Worm (Caenorhabditis elegans) whole organism, L3 larva: Measurements from ENCODE around the gene fbxa-138.
"Not testable (repeated sequence)": the region's sequence is repeated elsewhere in the genome, so short reads cannot be mapped to it uniquely, and the experiment has no call there.

Source experiments
- R02D3.7 ChIP-seq: fragments of 150-350 bp; optimal IDR thresholded peaks from 2 replicates; lab custom pipeline; 2014; ENCODE audit warnings: missing biosample characterization, missing genetic modification characterization
- ama-1 ChIP-seq: fragments of 150-350 bp; optimal IDR thresholded peaks from 2 replicates; lab custom pipeline; 2018
- ceh-28 ChIP-seq: fragments of 150-350 bp; optimal IDR thresholded peaks from 2 replicates; lab custom pipeline; 2014; ENCODE audit warnings: missing biosample characterization, missing genetic modification reagents, missing genetic modification characterization
- daf-12 ChIP-seq: fragments of 150-350 bp; optimal IDR thresholded peaks from 2 replicates; lab custom pipeline; 2014; ENCODE audit warnings: missing biosample characterization, missing genetic modification reagents, missing genetic modification characterization
- egl-27 ChIP-seq: sonication (generic microtip); optimal IDR thresholded peaks from 4 replicates; lab custom pipeline; 2017; ENCODE audit warnings: missing biosample characterization, missing genetic modification reagents, missing genetic modification characterization
- egl-5 ChIP-seq: fragments of 150-350 bp; optimal IDR thresholded peaks from 2 replicates; lab custom pipeline; 2017; ENCODE audit warnings: missing biosample characterization, missing genetic modification reagents, missing genetic modification characterization, inconsistent platforms
- elt-1 ChIP-seq: fragments of 150-350 bp; optimal IDR thresholded peaks from 2 replicates; lab custom pipeline; 2014; ENCODE audit warnings: missing biosample characterization, missing genetic modification characterization
- elt-2 ChIP-seq: sonication (generic microtip); optimal IDR thresholded peaks from 2 replicates; lab custom pipeline; 2016; ENCODE audit warnings: missing genetic modification reagents, mild to moderate bottlenecking, missing genetic modification characterization, missing compliant biosample characterization
- elt-3 ChIP-seq, 3 experiments: fragments of 150-350 bp in 1 of 3; sonication (generic microtip) in 2 of 3; optimal IDR thresholded peaks; 2 replicates in 2 of 3; 4 replicates in 1 of 3; lab custom pipeline; 2014 to 2017; ENCODE audit warnings: missing biosample characterization in 3 of 3, missing genetic modification characterization in 3 of 3
- eor-1 ChIP-seq, 2 experiments: fragments of 150-350 bp; optimal IDR thresholded peaks; 2 replicates each; lab custom pipeline; 2014 to 2018; ENCODE audit warnings: missing biosample characterization in 2 of 2, missing genetic modification characterization in 2 of 2
- fkh-10 ChIP-seq: sonication (generic microtip); optimal IDR thresholded peaks from 2 replicates; lab custom pipeline; 2017; ENCODE audit warnings: missing biosample characterization, missing genetic modification reagents, missing genetic modification characterization
- fkh-2 ChIP-seq: fragments of 150-350 bp; optimal IDR thresholded peaks from 2 replicates; lab custom pipeline; 2014; ENCODE audit warnings: missing biosample characterization, missing genetic modification reagents, missing genetic modification characterization
- hmg-11 ChIP-seq: sonication (generic microtip); optimal IDR thresholded peaks from 2 replicates; lab custom pipeline; 2016; ENCODE audit warnings: missing genetic modification characterization, missing compliant biosample characterization
- jun-1 ChIP-seq: fragments of 150-350 bp; optimal IDR thresholded peaks from 2 replicates; lab custom pipeline; 2014; ENCODE audit warnings: missing biosample characterization, missing genetic modification reagents, missing genetic modification characterization
- lin-15B ChIP-seq: fragments of 150-350 bp; optimal IDR thresholded peaks from 2 replicates; lab custom pipeline; 2014; ENCODE audit warnings: missing biosample characterization, missing genetic modification characterization
- lsy-12 ChIP-seq: sonication (generic microtip); optimal IDR thresholded peaks from 2 replicates; lab custom pipeline; 2016; ENCODE audit warnings: mild to moderate bottlenecking, missing genetic modification characterization, missing compliant biosample characterization
- mdl-1 ChIP-seq: fragments of 150-350 bp; optimal IDR thresholded peaks from 2 replicates; lab custom pipeline; 2014; ENCODE audit warnings: missing biosample characterization, missing genetic modification characterization
- mml-1 ChIP-seq: fragments of 150-350 bp; sonication (generic microtip); optimal IDR thresholded peaks from 3 replicates; lab custom pipeline; 2014; ENCODE audit warnings: missing biosample characterization, missing genetic modification characterization
- nhr-12 ChIP-seq: fragments of 150-350 bp; optimal IDR thresholded peaks from 2 replicates; lab custom pipeline; 2014; ENCODE audit warnings: missing biosample characterization, missing genetic modification characterization
- nhr-23 ChIP-seq: fragments of 150-350 bp; optimal IDR thresholded peaks from 2 replicates; lab custom pipeline; 2014; ENCODE audit warnings: missing biosample characterization, missing genetic modification reagents, missing genetic modification characterization
- nhr-237 ChIP-seq: fragments of 150-350 bp; optimal IDR thresholded peaks from 2 replicates; lab custom pipeline; 2014; ENCODE audit warnings: missing biosample characterization, missing genetic modification characterization
- nhr-43 ChIP-seq: sonication (generic microtip); optimal IDR thresholded peaks from 2 replicates; lab custom pipeline; 2016; ENCODE audit warnings: mild to moderate bottlenecking, missing genetic modification characterization, missing compliant biosample characterization; ENCODE audit not compliant: poor library complexity, severe bottlenecking
- nhr-77 ChIP-seq: fragments of 150-350 bp; optimal IDR thresholded peaks from 2 replicates; lab custom pipeline; 2014; ENCODE audit warnings: missing biosample characterization, missing genetic modification characterization
- pqm-1 ChIP-seq: fragments of 150-350 bp; optimal IDR thresholded peaks from 2 replicates; lab custom pipeline; 2017; ENCODE audit warnings: missing biosample characterization, missing genetic modification characterization, inconsistent platforms
- sea-2 ChIP-seq: fragments of 150-350 bp; sonication (generic microtip); optimal IDR thresholded peaks from 4 replicates; lab custom pipeline; 2014; ENCODE audit warnings: missing biosample characterization, missing genetic modification reagents, missing genetic modification characterization
- skn-1 ChIP-seq: fragments of 150-350 bp; optimal IDR thresholded peaks from 2 replicates; lab custom pipeline; 2014; ENCODE audit warnings: missing biosample characterization, missing genetic modification characterization
- unc-39 ChIP-seq: sonication (generic microtip); optimal IDR thresholded peaks from 4 replicates; lab custom pipeline; 2017; ENCODE audit warnings: missing biosample characterization, missing genetic modification characterization
- unc-62 ChIP-seq: fragments of 150-350 bp; sonication (generic microtip); optimal IDR thresholded peaks from 4 replicates; lab custom pipeline; 2014; ENCODE audit warnings: missing biosample characterization, missing genetic modification reagents, missing genetic modification characterization
- zag-1 ChIP-seq: fragments of 150-350 bp; optimal IDR thresholded peaks from 2 replicates; lab custom pipeline; 2014; ENCODE audit warnings: missing biosample characterization, missing genetic modification characterization
- ztf-11 ChIP-seq: fragments of 150-350 bp; optimal IDR thresholded peaks from 2 replicates; lab custom pipeline; 2014; ENCODE audit warnings: missing biosample characterization, missing genetic modification characterization

fbxa-138 gene

DNA sequence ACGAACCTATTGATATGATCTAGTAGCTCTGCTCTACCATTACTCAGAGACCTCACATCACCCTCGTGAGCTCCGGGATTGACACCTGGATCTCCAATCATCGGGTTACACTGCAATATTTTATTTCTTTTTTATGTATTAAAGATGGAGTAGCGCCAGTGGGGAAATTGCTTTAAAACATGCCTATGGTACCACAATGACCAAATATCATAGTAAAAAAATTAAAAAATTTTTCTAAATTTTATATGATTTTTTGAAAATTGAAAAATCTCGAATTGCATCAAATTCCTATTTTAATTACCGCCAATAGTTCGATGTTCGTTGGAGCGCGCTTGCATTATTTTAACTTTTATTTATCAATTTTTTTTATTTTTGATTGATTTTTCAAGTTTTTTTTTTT lies 6.1 kb downstream of the fbxa-138 start, which contains the start of gene pals-40:
Gene pals-40, minus strand, starts transcription at position 101 of the 400 bp plus-strand sequence.
- not testable (repeated sequence) for TF ChIP-seq eor-1 (tag; optimal IDR thresholded peaks at IDR 0.05; lab: Kevin White, UChicago); fkh-2 (tag; lab: Kevin White, UChicago); nhr-77 (tag; lab: Kevin White, UChicago)

DNA sequence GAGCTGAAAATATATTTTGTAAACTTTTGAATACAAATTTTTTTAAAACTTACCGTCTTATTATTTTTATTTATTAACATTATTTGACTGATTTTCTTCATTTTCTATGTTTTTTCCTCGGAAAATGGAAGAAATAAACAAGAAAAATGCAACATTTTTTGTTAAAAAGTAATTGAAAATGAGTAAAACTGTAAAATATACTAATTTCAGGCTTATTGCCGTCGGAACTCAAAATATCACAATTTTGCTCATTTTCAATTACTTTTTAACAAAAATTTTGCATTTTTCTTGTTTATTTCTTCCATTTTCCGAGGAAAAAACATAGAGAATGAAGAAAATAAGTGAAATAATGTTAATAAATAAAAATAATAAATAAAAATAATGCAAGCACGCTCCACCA lies 8.6 kb downstream of the fbxa-138 start, which contains the start of gene Y82E9BR.10:
Gene Y82E9BR.10, minus strand, starts transcription at position 101 of the 400 bp plus-strand sequence.
- not testable (repeated sequence) for TF ChIP-seq lsy-12, daf-12, mdl-1 (tag; lab: Kevin White, UChicago)

DNA sequence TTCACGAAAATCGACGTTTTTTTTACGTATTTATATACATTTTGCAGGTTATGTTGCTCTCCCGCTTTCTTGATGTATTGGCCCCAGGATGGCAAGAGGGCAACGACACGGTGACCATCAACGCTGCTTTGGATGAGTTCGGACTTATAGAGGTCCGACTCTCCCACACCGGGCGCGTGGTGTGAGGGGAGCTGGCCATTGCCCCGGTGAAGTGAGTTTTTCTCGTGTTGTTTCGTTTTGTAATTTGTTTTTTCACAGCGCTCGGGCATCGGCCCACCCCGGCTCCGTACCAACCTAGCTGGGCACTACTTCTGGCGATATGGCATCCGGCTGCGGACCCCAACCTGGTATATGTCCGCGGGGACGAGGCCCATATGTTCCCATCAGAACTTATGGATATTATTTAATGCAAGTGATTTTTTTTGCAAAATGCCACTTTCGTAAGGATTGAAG lies 9.7 kb downstream of the fbxa-138 start, which contains the start of gene Y82E9BR.20:
Gene Y82E9BR.20, plus strand, starts transcription at position 51 of the 453 bp plus-strand sequence.
- TF ChIP-seq mml-1 (tag; lab: Kevin White, UChicago), result no peak
- TF ChIP-seq elt-3 (tag; optimal IDR thresholded peaks at IDR 0.05; lab: Kevin White, UChicago), result no peak
- no peak for TF ChIP-seq ama-1 (lab: Kevin White, UChicago)
- TF ChIP-seq elt-1 (tag; lab: Kevin White, UChicago), result no peak
- no peak for TF ChIP-seq fkh-10 (GFP tag; lab: Kevin White, UChicago)

DNA sequence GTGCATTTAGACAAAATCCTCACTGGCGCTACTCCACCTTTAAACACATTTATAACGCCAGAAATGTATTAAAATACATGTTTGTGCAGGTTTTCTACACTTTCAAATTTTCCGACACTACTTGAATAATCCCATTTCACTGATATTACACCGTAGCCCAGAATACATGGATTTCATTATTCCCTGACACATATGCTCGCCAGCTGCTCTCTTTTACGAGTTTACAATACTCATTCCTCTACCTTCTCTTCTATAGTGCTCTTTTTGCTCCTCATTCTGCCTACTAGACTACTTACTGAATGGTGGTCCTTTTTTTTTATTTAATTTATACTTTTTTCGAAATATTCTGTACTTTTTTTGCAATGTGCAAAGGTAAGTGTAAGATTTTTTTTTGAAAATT lies 11.5 kb downstream of the fbxa-138 start:
- TF ChIP-seq pqm-1 (tag; lab: Kevin White, UChicago) (no peak), unc-62 (GFP tag; lab: Kevin White, UChicago) (no peak), lin-15B (tag; lab: Kevin White, UChicago) (no peak), unc-39 (no peak), skn-1 (tag; lab: Kevin White, UChicago) (no peak), ceh-28 (tag; lab: Kevin White, UChicago) (no peak), jun-1 (tag; lab: Kevin White, UChicago) (no peak), ama-1 (lab: Kevin White, UChicago) (no peak), zag-1 (no peak), lsy-12 (tag; lab: Kevin White, UChicago) (no peak), egl-27 (tag; lab: Kevin White, UChicago) (no peak)

DNA sequence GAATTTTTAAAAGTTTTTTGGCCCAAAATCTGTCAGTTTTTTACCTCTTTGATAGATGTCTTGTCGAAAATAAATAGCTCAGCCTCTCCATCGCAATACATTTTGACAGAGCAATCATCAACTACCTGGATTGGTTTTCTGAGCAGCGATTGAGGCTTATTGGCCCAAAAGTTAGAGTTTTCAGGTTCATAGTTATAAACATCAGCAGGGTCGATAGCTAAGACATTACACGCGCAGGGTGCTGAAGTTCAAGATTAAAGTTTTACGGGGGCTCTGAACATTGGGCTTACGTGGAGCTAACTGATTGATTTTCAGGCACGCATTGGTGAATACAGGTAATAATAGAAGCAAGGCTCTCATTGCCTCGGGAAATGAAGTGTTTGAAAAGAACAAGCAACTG lies 24.4 kb downstream of the fbxa-138 start, which contains the start of gene Y82E9BR.9:
Gene Y82E9BR.9, minus strand, starts transcription at position 101 of the 400 bp plus-strand sequence.
- TF ChIP-seq nhr-23 (tag; lab: Kevin White, UChicago), result no peak

DNA sequence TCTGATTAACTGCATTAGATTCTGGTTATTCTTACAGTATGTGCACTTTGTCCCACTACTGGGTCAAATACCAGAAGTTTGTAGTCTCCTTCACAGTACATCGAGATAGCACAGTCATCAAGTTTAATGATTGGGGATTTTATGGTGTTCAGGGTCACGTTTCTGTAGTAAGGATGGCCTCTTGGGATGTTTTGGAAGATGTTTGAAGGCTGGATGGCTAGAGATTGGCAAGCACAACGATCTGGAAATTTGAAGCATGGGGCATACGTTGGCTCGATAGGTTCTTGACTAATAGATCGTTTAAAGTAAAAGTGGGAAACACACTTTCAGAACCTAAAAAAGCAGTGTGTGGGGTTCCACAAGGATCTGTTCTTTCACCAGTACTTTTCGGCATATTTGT lies 26.1 kb downstream of the fbxa-138 start, which contains the start of gene Y82E9BR.8:
Gene Y82E9BR.8, minus strand, starts transcription at position 101 of the 400 bp plus-strand sequence.
- TF ChIP-seq lsy-12 (tag; lab: Kevin White, UChicago); R02D3.7 (tag; lab: Kevin White, UChicago); nhr-43: not testable (repeated sequence)

DNA sequence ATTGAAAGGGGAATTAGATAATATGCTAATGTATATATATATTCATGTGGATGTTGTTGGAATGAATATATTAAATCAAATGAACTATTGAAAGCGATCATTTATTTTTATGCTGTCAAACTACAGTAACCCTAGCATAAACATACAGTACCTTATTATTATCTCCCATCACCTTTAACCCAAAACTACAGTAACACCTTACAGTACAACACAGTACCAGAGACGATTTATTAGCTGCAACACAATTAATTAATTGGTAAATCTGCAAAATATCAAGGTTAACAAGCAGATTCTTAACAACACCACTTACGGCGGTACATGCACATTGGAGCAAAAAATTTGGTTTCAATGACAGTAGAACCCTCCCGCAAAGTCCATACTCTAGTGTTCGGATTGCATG lies 28.7 kb downstream of the fbxa-138 start, which contains the start of gene Y82E9BL.1:
Gene Y82E9BL.1, minus strand, starts transcription at position 101 of the 400 bp plus-strand sequence.
- TF ChIP-seq egl-5 (tag; lab: Kevin White, UChicago) (no peak), ama-1 (lab: Kevin White, UChicago) (no peak), nhr-237 (no peak), zag-1 (no peak), daf-12 (tag; lab: Kevin White, UChicago) (no peak), hmg-11 (tag; lab: Kevin White, UChicago) (no peak), elt-2 (no peak), nhr-23 (tag; lab: Kevin White, UChicago) (no peak), nhr-12 (tag; lab: Kevin White, UChicago) (no peak), sea-2 (no peak), ztf-11 (tag; lab: Kevin White, UChicago) (no peak), unc-62 (GFP tag; lab: Kevin White, UChicago) (no peak), fkh-10 (GFP tag; lab: Kevin White, UChicago) (no peak)
